Worm (Caenorhabditis elegans): Measurements from ENCODE around the gene abf-6.

abf-6 gene

DNA sequence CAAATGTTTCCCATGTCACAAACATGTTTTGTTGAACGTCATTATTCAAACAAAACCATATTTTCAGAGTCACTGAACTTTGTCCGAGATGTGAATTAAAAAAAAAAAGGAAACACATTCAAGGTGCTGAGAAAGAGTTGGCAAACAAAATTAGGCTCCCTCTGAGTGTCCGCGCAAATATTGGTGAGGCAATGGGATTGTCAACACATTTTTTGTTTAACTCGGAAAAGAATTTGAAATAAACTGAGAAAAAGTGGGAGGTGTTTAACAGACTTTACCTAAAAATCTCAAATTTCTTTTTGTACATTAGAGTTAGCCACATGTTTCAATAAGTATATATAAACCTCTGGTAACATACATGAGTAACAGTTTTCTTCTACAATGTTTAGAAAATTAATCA, at the start of gene abf-6:
abf-6 (plus strand) TSS at position 323 of the 400 bp plus-strand sequence.
- TF ChIP-seq nhr-28 (tag; optimal IDR thresholded peaks at IDR 0.05) (no peak), pha-4 (tag; optimal IDR thresholded peaks at IDR 0.05) (peak; percentile 90)

ce11 chrX:12749530-12750240, 44.2 kb upstream of the abf-6 start, which contains the start of gene pgp-14:
Gene pgp-14, minus strand, starts transcription at chrX:12749580.
- peak; percentile 62 for TF ChIP-seq pha-4 (tag; optimal IDR thresholded peaks at IDR 0.05)
- TF ChIP-seq nhr-237 (tag; optimal IDR thresholded peaks at IDR 0.05), result no peak
- no peak for TF ChIP-seq fkh-2 (tag; optimal IDR thresholded peaks at IDR 0.05)
- no peak for TF ChIP-seq nhr-25 (tag; optimal IDR thresholded peaks at IDR 0.05)
- TF ChIP-seq ZK546.5 (tag; optimal IDR thresholded peaks at IDR 0.05), result no peak
- TF ChIP-seq sea-2 (GFP tag; optimal IDR thresholded peaks at IDR 0.05), result no peak
- no peak for TF ChIP-seq fos-1 (tag; optimal IDR thresholded peaks at IDR 0.05)
- no peak for TF ChIP-seq elt-1 (tag; optimal IDR thresholded peaks at IDR 0.05)
- no peak for TF ChIP-seq nhr-11 (tag; optimal IDR thresholded peaks at IDR 0.05)

ce11 chrX:12750805-12751204, 43.1 kb upstream of the abf-6 start:
- TF ChIP-seq pha-4 (tag; optimal IDR thresholded peaks at IDR 0.05) (peak; percentile 92), fos-1 (tag; optimal IDR thresholded peaks at IDR 0.05) (no peak)

DNA sequence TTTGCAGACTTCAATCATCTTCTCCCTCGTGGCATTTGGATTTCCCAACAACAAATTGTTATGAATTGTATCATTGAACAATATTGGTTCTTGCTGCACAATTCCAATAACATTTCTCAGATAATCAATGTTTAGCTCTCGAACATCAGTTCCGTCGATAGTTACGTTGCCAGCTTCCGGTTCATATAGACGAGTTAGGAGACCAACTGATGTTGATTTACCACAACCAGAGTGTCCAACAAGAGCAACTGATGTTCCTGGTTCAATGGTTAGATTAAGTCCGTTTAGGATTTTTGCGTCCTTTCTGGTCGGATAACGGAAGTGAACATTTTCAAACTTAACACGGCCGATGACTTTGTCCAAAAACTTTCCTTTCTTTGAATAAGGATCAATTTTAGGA, 39.9 kb upstream of the abf-6 start:
- TF ChIP-seq fkh-10 (GFP tag; optimal IDR thresholded peaks at IDR 0.05), result no peak
- TF ChIP-seq nhr-77 (tag; optimal IDR thresholded peaks at IDR 0.05), result no peak
- TF ChIP-seq ztf-4 (tag; optimal IDR thresholded peaks at IDR 0.05), result no peak
- no peak for TF ChIP-seq ceh-82 (tag; optimal IDR thresholded peaks at IDR 0.05)
- TF ChIP-seq pha-4 (tag; optimal IDR thresholded peaks at IDR 0.05), result no peak
- TF ChIP-seq aly-2 (tag; optimal IDR thresholded peaks at IDR 0.05), result no peak
- no peak for TF ChIP-seq R02D3.7 (tag; optimal IDR thresholded peaks at IDR 0.05)
- no peak for TF ChIP-seq ceh-28 (tag; optimal IDR thresholded peaks at IDR 0.05)
- no peak for TF ChIP-seq skn-1 (tag; optimal IDR thresholded peaks at IDR 0.05)
- no peak for TF ChIP-seq ceh-9 (tag; optimal IDR thresholded peaks at IDR 0.05)
- TF ChIP-seq fos-1 (tag; optimal IDR thresholded peaks at IDR 0.05), result no peak
- TF ChIP-seq nhr-23 (tag; optimal IDR thresholded peaks at IDR 0.05), result no peak
- TF ChIP-seq mdl-1 (tag; optimal IDR thresholded peaks at IDR 0.05), result no peak
- TF ChIP-seq nhr-11 (tag; optimal IDR thresholded peaks at IDR 0.05), result no peak
- no peak for TF ChIP-seq eor-1 (tag; optimal IDR thresholded peaks at IDR 0.05)

- TF ChIP-seq ama-1 (optimal IDR thresholded peaks at IDR 0.05) (no peak), eor-1 (tag; optimal IDR thresholded peaks at IDR 0.05) (no peak), elt-3 (tag; optimal IDR thresholded peaks at IDR 0.05) (no peak), nhr-67 (tag; optimal IDR thresholded peaks at IDR 0.05) (no peak), ceh-16 (tag; optimal IDR thresholded peaks at IDR 0.05) (no peak), sea-2 (GFP tag; optimal IDR thresholded peaks at IDR 0.05) (no peak), nhr-77 (tag; optimal IDR thresholded peaks at IDR 0.05) (no peak), ceh-9 (tag; optimal IDR thresholded peaks at IDR 0.05) (no peak), fos-1 (tag; optimal IDR thresholded peaks at IDR 0.05) (no peak), nfya-1 (tag; optimal IDR thresholded peaks at IDR 0.05; ENCODE audit: insufficient read depth) (no peak), lin-39 (tag; optimal IDR thresholded peaks at IDR 0.05) (no peak), egl-5 (tag; optimal IDR thresholded peaks at IDR 0.05) (no peak), nhr-23 (tag; optimal IDR thresholded peaks at IDR 0.05) (no peak), snpc-4 (tag; optimal IDR thresholded peaks at IDR 0.05) (no peak)
Measured at ce11 chrX:12755021-12755420, 38.9 kb upstream of the abf-6 start.

DNA sequence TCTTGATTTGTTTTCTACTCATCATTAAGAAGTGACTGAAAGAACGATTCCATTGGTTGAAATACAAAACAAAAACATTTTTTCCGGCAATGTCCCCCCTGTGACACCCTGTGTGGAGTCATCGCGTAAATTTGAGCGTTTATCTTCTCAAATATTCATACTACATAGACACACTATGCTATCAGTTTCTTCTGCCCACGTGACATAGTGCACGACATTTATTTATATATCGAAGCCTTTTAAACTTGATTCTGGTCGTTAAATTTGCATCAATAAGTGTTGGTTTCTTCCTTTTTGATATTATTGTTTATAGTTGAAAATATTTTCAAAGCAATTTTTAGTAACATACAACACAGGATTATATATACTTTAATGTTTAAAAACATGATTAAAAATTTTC, 34.9 kb upstream of the abf-6 start:
- TF ChIP-seq nfya-1 (tag; optimal IDR thresholded peaks at IDR 0.05; ENCODE audit: insufficient read depth) (no peak), nhr-12 (tag; optimal IDR thresholded peaks at IDR 0.05) (no peak), nhr-43 (tag; optimal IDR thresholded peaks at IDR 0.05; ENCODE audit: poor library complexity, severe bottlenecking) (no peak), unc-62 (GFP tag; optimal IDR thresholded peaks at IDR 0.05) (no peak), pha-4 (tag; optimal IDR thresholded peaks at IDR 0.05) (peak; percentile 14), ceh-16 (tag; optimal IDR thresholded peaks at IDR 0.05) (no peak), fkh-2 (tag; optimal IDR thresholded peaks at IDR 0.05) (no peak), eor-1 (tag; optimal IDR thresholded peaks at IDR 0.05) (no peak), elt-2 (tag; optimal IDR thresholded peaks at IDR 0.05) (peak; percentile 52), pqm-1 (tag; optimal IDR thresholded peaks at IDR 0.05) (peak; percentile 43), nhr-67 (tag; optimal IDR thresholded peaks at IDR 0.05) (no peak), lin-15B (tag; optimal IDR thresholded peaks at IDR 0.05) (no peak), nhr-76 (tag; optimal IDR thresholded peaks at IDR 0.05) (no peak)
